Worm (Caenorhabditis elegans) whole organism, L2 larva: ENCODE measurements around the gene tre-3.

Experiments used
- ZK546.5 ChIP-seq: sonication (generic microtip); optimal IDR thresholded peaks from 2 replicates; lab custom pipeline; 2017; ENCODE audit warnings: missing biosample characterization, missing genetic modification characterization
- aly-2 ChIP-seq: fragments of 150-350 bp; optimal IDR thresholded peaks from 2 replicates; lab custom pipeline; 2014; ENCODE audit warnings: missing biosample characterization, missing genetic modification characterization
- elt-3 ChIP-seq: sonication (generic microtip); optimal IDR thresholded peaks from 2 replicates; lab custom pipeline; 2017; ENCODE audit warnings: missing biosample characterization, missing genetic modification characterization
- lin-39 ChIP-seq: fragments of 150-350 bp; optimal IDR thresholded peaks from 2 replicates; lab custom pipeline; 2014; ENCODE audit warnings: missing biosample characterization, missing genetic modification reagents, missing genetic modification characterization
- lsy-2 ChIP-seq, 2 experiments: fragments of 150-350 bp in 1 of 2; sonication (generic microtip) in 1 of 2; optimal IDR thresholded peaks; 2 replicates each; lab custom pipeline; 2014 to 2017; ENCODE audit warnings: missing biosample characterization in 2 of 2, missing genetic modification characterization in 2 of 2
- nhr-237 ChIP-seq: fragments of 150-350 bp; optimal IDR thresholded peaks from 2 replicates; lab custom pipeline; 2014; ENCODE audit warnings: missing biosample characterization, missing genetic modification characterization

DNA sequence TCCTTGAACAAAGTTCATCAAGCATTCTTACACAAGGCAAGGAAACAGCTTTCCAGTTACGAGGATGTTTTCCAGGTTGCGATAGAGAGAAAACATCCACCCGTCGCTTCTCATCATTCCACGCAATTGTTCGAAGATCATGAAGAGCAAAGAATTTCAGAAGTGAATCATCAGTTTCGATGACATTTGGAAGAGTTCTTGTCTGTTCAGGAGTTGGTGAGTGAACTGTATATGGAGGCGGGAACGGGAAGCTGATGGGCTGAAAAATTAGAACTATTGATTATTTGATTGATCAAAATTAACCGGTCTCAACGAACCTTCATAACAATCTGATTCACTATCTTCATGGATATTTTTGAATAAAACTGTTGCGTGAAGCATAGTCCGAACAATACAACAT is 16.3 kb upstream of the tre-3 start:
- TF ChIP-seq elt-3 (tag; lab: Kevin White, UChicago) (no peak), ZK546.5 (no peak), nhr-237 (tag; lab: Kevin White, UChicago) (no peak), lin-39 (no peak), lsy-2 (tag; optimal IDR thresholded peaks at IDR 0.05; lab: Kevin White, UChicago) (no peak), aly-2 (tag; lab: Kevin White, UChicago) (no peak)
